Fruit fly (Drosophila melanogaster): ENCODE results near the gene CG4678.

DNA sequence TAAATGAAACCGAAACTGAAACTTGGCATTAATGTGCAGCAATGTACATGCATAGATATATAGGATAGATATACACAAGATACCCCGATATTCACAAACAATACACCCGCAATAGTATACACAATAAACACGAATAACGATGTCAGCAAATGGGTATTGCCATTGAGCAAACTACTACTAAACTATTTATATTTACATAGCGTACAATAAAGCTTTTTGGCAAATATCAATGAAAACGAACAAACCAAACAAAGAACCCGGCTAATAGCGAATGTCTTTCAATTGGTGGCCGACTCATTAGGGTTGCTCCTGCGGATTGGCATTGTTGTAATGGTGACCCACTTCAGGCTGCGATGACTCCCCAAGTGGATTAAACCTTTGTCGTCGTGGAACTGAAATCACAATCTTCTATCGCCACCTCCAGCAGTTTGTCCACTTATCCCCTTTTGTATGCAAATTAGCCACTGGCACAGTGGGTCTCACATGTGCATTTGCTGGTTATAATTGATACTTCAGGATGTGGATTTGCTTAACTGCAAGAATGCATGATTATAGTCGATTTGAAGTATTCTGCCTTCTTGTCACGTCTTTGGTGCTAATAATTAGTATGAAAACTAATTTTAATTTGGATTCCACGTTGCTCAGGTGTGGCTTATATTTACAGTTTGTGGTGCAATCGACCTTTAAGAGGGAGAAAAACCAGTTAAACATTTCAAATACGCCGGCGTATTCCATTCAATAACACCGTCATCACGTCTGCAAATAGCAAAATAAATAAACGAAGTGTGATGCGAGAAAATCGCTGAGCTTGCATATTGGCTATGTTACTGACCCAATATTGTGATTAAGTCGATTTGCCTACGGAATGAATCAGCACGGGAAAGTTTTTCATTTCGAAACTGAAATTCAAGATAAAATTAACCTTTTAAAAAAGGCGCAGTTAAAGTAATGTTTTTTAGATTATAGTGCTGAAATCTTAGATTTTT lies 45.6 kb upstream of the CG4678 start:
- TF ChIP-seq ovo (GFP tag; optimal IDR thresholded peaks at IDR 0.05) (no peak), CG5204 (GFP tag; optimal IDR thresholded peaks at IDR 0.05) (no peak), CG12768 (GFP tag; optimal IDR thresholded peaks at IDR 0.05) (peak; percentile 3), kay (GFP tag; ENCODE audit: borderline replicate concordance) (no peak), CG7101 (tag; optimal IDR thresholded peaks at IDR 0.05) (no peak), tj (GFP tag; optimal IDR thresholded peaks at IDR 0.05) (peak; percentile 64)
